Fruit fly (Drosophila melanogaster) S2 (cell line): ENCODE results near the gene NitFhit.
A peak's percentile ranks its signal among the peaks of the same experiment; 100 is the strongest.

Source experiments
- CG8478 ChIP-seq: fragments of >200 bp; optimal IDR thresholded peaks from 2 replicates; lab custom pipeline; 2018
- CTCF ChIP-seq, 2 experiments: fragments of >200 bp; optimal IDR thresholded peaks; 2 replicates each; lab custom pipeline; 2018

NitFhit gene

dm6 chr3L:178913-179488 is 24.5 kb upstream of the NitFhit start, which contains the start of gene Vdup1:
Vdup1 (minus strand) TSS chr3L:178963.
- TF ChIP-seq CG8478 (lab: Kevin White, UChicago) (no peak), CTCF (optimal IDR thresholded peaks at IDR 0.05; lab: Kevin White, UChicago) (no peak)

dm6 chr3L:179490-180261 is 23.9 kb upstream of the NitFhit start, which contains the start of gene CG13875:
CG13875 (plus strand) TSS chr3L:179923.
- TF ChIP-seq CG8478 (lab: Kevin White, UChicago) (no peak), CTCF (optimal IDR thresholded peaks at IDR 0.05; lab: Kevin White, UChicago) (no peak)

dm6 chr3L:180262-180543 is 23.3 kb upstream of the NitFhit start:
- TF ChIP-seq CG8478 (lab: Kevin White, UChicago): no peak
- TF ChIP-seq CTCF (optimal IDR thresholded peaks at IDR 0.05; lab: Kevin White, UChicago): no peak

dm6 chr3L:184251-184650 is 19.3 kb upstream of the NitFhit start, which contains the start of the genes CG34140, Mkp and Mtch:
CG34140 (minus strand) TSS chr3L:184424.
Mkp (minus strand) TSS chr3L:184540.
Mtch (plus strand) TSS chr3L:184626.
- no peak for TF ChIP-seq CG8478 (lab: Kevin White, UChicago)
- TF ChIP-seq CTCF (optimal IDR thresholded peaks at IDR 0.05; lab: Kevin White, UChicago): no peak

dm6 chr3L:199050-199745 is 4.3 kb upstream of the NitFhit start:
- TF ChIP-seq CG8478 (lab: Kevin White, UChicago): no peak
- TF ChIP-seq CTCF (optimal IDR thresholded peaks at IDR 0.05; lab: Kevin White, UChicago): peak; percentile 8 to 30

dm6 chr3L:199754-200596 is 3.6 kb upstream of the NitFhit start, which contains the start of the genes rno and mri:
rno (minus strand) TSS chr3L:199762.
mri (plus strand) TSS chr3L:200174.
- TF ChIP-seq CG8478 (lab: Kevin White, UChicago) (no peak), CTCF (optimal IDR thresholded peaks at IDR 0.05; lab: Kevin White, UChicago) (no peak)

dm6 chr3L:205723-206284 is 2.3 kb downstream of the NitFhit start, which contains the start of the genes Gk1 and CG13876:
Gk1 (minus strand) TSS chr3L:205844.
CG13876 (plus strand) TSS chr3L:206134.
- TF ChIP-seq CG8478 (lab: Kevin White, UChicago): no peak
- TF ChIP-seq CTCF (optimal IDR thresholded peaks at IDR 0.05; lab: Kevin White, UChicago): no peak

- TF ChIP-seq CG8478 (lab: Kevin White, UChicago): no peak
- no peak for TF ChIP-seq CTCF (optimal IDR thresholded peaks at IDR 0.05; lab: Kevin White, UChicago)
These were observed 7.7 kb downstream of the NitFhit start, which contains the start of gene Prp4k for dm6 chr3L:211200-211599. Prp4k (minus strand) TSS chr3L:211457.

- TF ChIP-seq CG8478 (lab: Kevin White, UChicago) (no peak), CTCF (optimal IDR thresholded peaks at IDR 0.05; lab: Kevin White, UChicago) (no peak)
These were observed 9.0 kb downstream of the NitFhit start, which contains the start of the genes thoc7 and Dis3l2 for dm6 chr3L:212520-212919. thoc7 (minus strand) TSS chr3L:212687. Dis3l2 (plus strand) TSS chr3L:212709.

- TF ChIP-seq CTCF (optimal IDR thresholded peaks at IDR 0.05; lab: Kevin White, UChicago): no peak
- TF ChIP-seq CG8478 (lab: Kevin White, UChicago): no peak
These were observed 12.8 kb downstream of the NitFhit start, which contains the start of gene Kaz1-ORFB for dm6 chr3L:216325-216724. Kaz1-ORFB (plus strand) TSS chr3L:216625.

dm6 chr3L:217480-218118 is 14.1 kb downstream of the NitFhit start, which contains the start of gene CG13877:
CG13877 (plus strand) TSS chr3L:218068.
- TF ChIP-seq CTCF (optimal IDR thresholded peaks at IDR 0.05; lab: Kevin White, UChicago) (no peak), CG8478 (lab: Kevin White, UChicago) (no peak)

- TF ChIP-seq CG8478 (lab: Kevin White, UChicago): no peak
- no peak for TF ChIP-seq CTCF (optimal IDR thresholded peaks at IDR 0.05; lab: Kevin White, UChicago)
These were observed 19.7 kb downstream of the NitFhit start, which contains the start of the genes pyx and CG33229 for dm6 chr3L:223019-223902. pyx (minus strand) TSS chr3L:223069. CG33229 (plus strand) TSS chr3L:223852.
